Worm (Caenorhabditis elegans) whole organism, late embryonic: ENCODE measurements around the gene C39E9.8.

ENCODE experiments used
- ama-1 ChIP-seq: fragments of 150-350 bp; optimal IDR thresholded peaks from 2 replicates; lab custom pipeline; 2014
- ceh-45 ChIP-seq: fragments of 200-800 bp; sonication (Bioruptor generic); IDR thresholded peaks from 2 replicates; pipeline ENCODE4 v1.3.6; 2022; ENCODE audit warnings: missing genetic modification reagents, missing genetic modification characterization, missing compliant biosample characterization
- elt-2 ChIP-seq: sonication (generic microtip); optimal IDR thresholded peaks from 2 replicates; lab custom pipeline; 2016; ENCODE audit warnings: missing genetic modification reagents, missing genetic modification characterization, missing compliant biosample characterization
- nhr-11 ChIP-seq: fragments of 150-350 bp; optimal IDR thresholded peaks from 2 replicates; lab custom pipeline; 2014; ENCODE audit warnings: missing biosample characterization, missing genetic modification characterization
- zip-5 ChIP-seq: sonication (generic microtip); optimal IDR thresholded peaks from 2 replicates; lab custom pipeline; 2016; ENCODE audit warnings: missing genetic modification characterization, missing compliant biosample characterization

DNA sequence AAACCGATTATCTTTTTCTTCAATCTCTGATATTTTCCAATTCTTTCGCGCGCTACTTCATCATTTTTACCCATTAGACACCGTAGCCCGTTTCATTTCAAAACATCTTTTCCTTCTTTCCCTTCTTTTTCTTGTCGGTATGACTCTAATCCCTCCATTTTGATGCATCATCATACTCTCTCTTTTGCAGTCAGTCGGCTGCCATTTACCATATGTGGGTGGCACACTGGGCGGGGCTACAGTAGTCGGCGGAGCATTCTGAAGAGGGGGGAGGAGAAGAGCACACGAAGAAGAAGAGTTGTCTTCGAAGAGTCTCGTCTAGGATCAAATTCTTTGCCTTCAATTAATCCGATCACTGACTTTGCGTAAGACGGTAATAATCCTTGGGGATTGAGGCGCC is 39.5 kb downstream of the C39E9.8 start, which contains the start of gene unc-30:
- TF ChIP-seq ama-1 (lab: Kevin White, UChicago): no peak
- TF ChIP-seq zip-5: no peak
- no peak for TF ChIP-seq elt-2
- no peak for TF ChIP-seq ceh-45 (GFP tag; lab: Robert Waterston, UW)
- TF ChIP-seq nhr-11 (tag; lab: Kevin White, UChicago): no peak
